Worm (Caenorhabditis elegans): Measurements from ENCODE around the gene gpa-17.

The gpa-17 gene

ce11 chrIII:2578563-2578962, 7.8 kb upstream of the gpa-17 start (continued):
- TF ChIP-seq unc-86 (tag; optimal IDR thresholded peaks at IDR 0.05) (peak; percentile 21), nhr-47 (tag; optimal IDR thresholded peaks at IDR 0.05) (peak; percentile 63), snu-23 (GFP tag; optimal IDR thresholded peaks at IDR 0.05) (peak; percentile 76), hpl-2 (GFP tag; optimal IDR thresholded peaks at IDR 0.05) (no peak), xbp-1 (tag; optimal IDR thresholded peaks at IDR 0.05) (peak; percentile 29), lin-35 (GFP tag; optimal IDR thresholded peaks at IDR 0.05) (peak; percentile 49 to 66), nhr-71 (tag; optimal IDR thresholded peaks at IDR 0.05) (peak; percentile 80), Y116A8C.19 (tag; optimal IDR thresholded peaks at IDR 0.05; ENCODE audit: borderline replicate concordance) (no peak), fos-1 (tag; optimal IDR thresholded peaks at IDR 0.05) (peak; percentile 13), ceh-82 (tag; optimal IDR thresholded peaks at IDR 0.05) (peak in 2 of 3 experiments; percentile 48 to 54), pqm-1 (tag; optimal IDR thresholded peaks at IDR 0.05) (no peak), vab-15 (tag; optimal IDR thresholded peaks at IDR 0.05) (no peak), aha-1 (tag; optimal IDR thresholded peaks at IDR 0.05) (no peak), ces-1 (GFP tag; optimal IDR thresholded peaks at IDR 0.05) (no peak), dsc-1 (tag; optimal IDR thresholded peaks at IDR 0.05) (peak; percentile 28), lin-14 (GFP tag; optimal IDR thresholded peaks at IDR 0.05) (peak; percentile 83), rnt-1 (tag; optimal IDR thresholded peaks at IDR 0.05) (peak; percentile 63), skn-1 (tag; optimal IDR thresholded peaks at IDR 0.05) (peak; percentile 4), lsy-2 (tag; optimal IDR thresholded peaks at IDR 0.05) (peak; percentile 76 to 77)

- TF ChIP-seq sup-37 (GFP tag; optimal IDR thresholded peaks at IDR 0.05) (no peak), ceh-88 (GFP tag; IDR thresholded peaks at IDR 0.05) (no peak), nhr-84 (tag; optimal IDR thresholded peaks at IDR 0.05) (no peak)
These were observed 7.4 kb upstream of the gpa-17 start, which contains the start of gene Y71H2B.8 for ce11 chrIII:2578993-2579392. TSS of gene Y71H2B.8 (plus strand) at chrIII:2579293.

ce11 chrIII:2596984-2597454, 10.7 kb downstream of the gpa-17 start, which contains the start of gene apb-1:
TSS of gene apb-1 (minus strand) at chrIII:2597034.
- peak; percentile 96 for TF ChIP-seq egl-13 (tag; optimal IDR thresholded peaks at IDR 0.05)
- TF ChIP-seq fkh-10 (GFP tag; optimal IDR thresholded peaks at IDR 0.05) = peak; percentile 95
- TF ChIP-seq nhr-77 (tag; optimal IDR thresholded peaks at IDR 0.05) = peak; percentile 66
- TF ChIP-seq grh-1 (GFP tag; IDR thresholded peaks at IDR 0.05) = peak; percentile 87
- TF ChIP-seq nhr-28 (tag; optimal IDR thresholded peaks at IDR 0.05) = no peak
- TF ChIP-seq elt-2 (tag; optimal IDR thresholded peaks at IDR 0.05) = no peak
- TF ChIP-seq ztf-4 (tag; optimal IDR thresholded peaks at IDR 0.05) = peak; percentile 72
- TF ChIP-seq jun-1 (tag; optimal IDR thresholded peaks at IDR 0.05) = peak; percentile 89
- no peak for TF ChIP-seq lir-3 (tag; optimal IDR thresholded peaks at IDR 0.05; ENCODE audit: poor library complexity)
- TF ChIP-seq isw-1 (GFP tag; IDR thresholded peaks at IDR 0.05) = peak; percentile 95
- TF ChIP-seq xbp-1 (tag; optimal IDR thresholded peaks at IDR 0.05) = peak; percentile 94
- peak; percentile 97 for TF ChIP-seq nhr-71 (tag; optimal IDR thresholded peaks at IDR 0.05)
- TF ChIP-seq sup-37 (GFP tag; optimal IDR thresholded peaks at IDR 0.05) = peak; percentile 84
- peak; percentile 93 for TF ChIP-seq ceh-8 (GFP tag; optimal IDR thresholded peaks at IDR 0.05)
- peak; percentile 99 for TF ChIP-seq mep-1 (tag; optimal IDR thresholded peaks at IDR 0.05)
- TF ChIP-seq ceh-88 (GFP tag; IDR thresholded peaks at IDR 0.05) = peak; percentile 82
- TF ChIP-seq skn-1 (tag; optimal IDR thresholded peaks at IDR 0.05) = peak; percentile 90
- TF ChIP-seq snpc-4 (tag; optimal IDR thresholded peaks at IDR 0.05) = peak; percentile 89
- TF ChIP-seq unc-98 (GFP tag; IDR thresholded peaks at IDR 0.05) = peak; percentile 29; the same call in 1 of the 2 replicates
- TF ChIP-seq aha-1 (tag; optimal IDR thresholded peaks at IDR 0.05) = peak; percentile 73
- no peak for TF ChIP-seq nhr-12 (tag; optimal IDR thresholded peaks at IDR 0.05)
- no peak for TF ChIP-seq nhr-84 (tag; optimal IDR thresholded peaks at IDR 0.05)
- TF ChIP-seq aly-2 (tag; optimal IDR thresholded peaks at IDR 0.05) = peak; percentile 91
- TF ChIP-seq ama-1 (optimal IDR thresholded peaks at IDR 0.05) = peak; percentile 72
- TF ChIP-seq efl-3 (GFP tag; optimal IDR thresholded peaks at IDR 0.05) = no peak
- TF ChIP-seq fos-1 (tag; optimal IDR thresholded peaks at IDR 0.05) = peak; percentile 91
- no peak for TF ChIP-seq pqm-1 (tag; optimal IDR thresholded peaks at IDR 0.05)
- peak; percentile 97 for TF ChIP-seq nhr-85 (tag)
- TF ChIP-seq fkh-4 (tag; optimal IDR thresholded peaks at IDR 0.05; ENCODE audit: borderline replicate concordance) = peak; percentile 50
- peak; percentile 92 for TF ChIP-seq nhr-19 (GFP tag; conservative IDR thresholded peaks at IDR 0.05)
- TF ChIP-seq fkh-8 (tag; optimal IDR thresholded peaks at IDR 0.05) = peak; percentile 98
- peak; percentile 95 for TF ChIP-seq nhr-20 (tag; optimal IDR thresholded peaks at IDR 0.05)
- no peak for TF ChIP-seq sptf-1 (tag; optimal IDR thresholded peaks at IDR 0.05)
- peak; percentile 29 for TF ChIP-seq ceh-90 (tag; optimal IDR thresholded peaks at IDR 0.05)
- TF ChIP-seq unc-30 (tag; optimal IDR thresholded peaks at IDR 0.05) = no peak
- TF ChIP-seq lin-14 (GFP tag; optimal IDR thresholded peaks at IDR 0.05) = peak; percentile 96
- TF ChIP-seq elt-3 (tag; optimal IDR thresholded peaks at IDR 0.05) = peak in 2 of 6 experiments; percentile 90 to 92

All from whole organism, L1 larva.